Fruit fly (Drosophila melanogaster) whole organism, prepupa: ENCODE data around the gene Jhbp15.

Experiments used
- CG3032 ChIP-seq: fragments of 200-800 bp; optimal IDR thresholded peaks from 2 replicates; lab custom pipeline; 2019; ENCODE audit warnings: missing biosample characterization, mild to moderate bottlenecking, missing genetic modification characterization, moderate library complexity
- CG6854 ChIP-seq: fragments of 200-800 bp; sonication (Bioruptor generic); optimal IDR thresholded peaks from 2 replicates; lab custom pipeline; 2017; ENCODE audit warnings: missing biosample characterization, mild to moderate bottlenecking, missing genetic modification characterization
- CG8319 ChIP-seq: fragments of 200-800 bp; sonication (Bioruptor generic); optimal IDR thresholded peaks from 3 replicates; lab custom pipeline; 2016; ENCODE audit warnings: missing biosample characterization, missing genetic modification characterization
- Smox ChIP-seq: fragments of 200-800 bp; sonication (Bioruptor generic); optimal IDR thresholded peaks from 3 replicates; lab custom pipeline; 2016; ENCODE audit warnings: missing biosample characterization, missing genetic modification characterization
- Sox102F ChIP-seq: fragments of 200-800 bp; sonication (Bioruptor generic); optimal IDR thresholded peaks from 2 replicates; lab custom pipeline; 2016; ENCODE audit warnings: missing biosample characterization, mild to moderate bottlenecking, missing genetic modification characterization
- eg ChIP-seq: fragments of 200-800 bp; sonication (Bioruptor generic); IDR thresholded peaks from 3 replicates; pipeline ENCODE4 v1.3.6; 2022; ENCODE audit warnings: missing biosample characterization, missing genetic modification characterization
- lz ChIP-seq: fragments of 200-800 bp; sonication (Bioruptor generic); optimal IDR thresholded peaks from 3 replicates; lab custom pipeline; 2016; ENCODE audit warnings: missing biosample characterization, missing genetic modification characterization

- TF ChIP-seq Sox102F (GFP tag; lab: Kevin White, UChicago) (no peak), Smox (no peak), lz (GFP tag; lab: Kevin White, UChicago) (no peak), CG6854 (GFP tag; lab: Kevin White, UChicago) (no peak), CG8319 (no peak), eg (GFP tag; lab: Robert Waterston, UW) (no peak), CG3032 (tag; lab: Kevin White, UChicago) (no peak)
Measured at dm6 chr3R:21092036-21092435, 41.3 kb upstream of the Jhbp15 start.
